Fruit fly (Drosophila melanogaster) whole organism, embryonic: Measurements from ENCODE around the gene Acp76A.

Source experiments
- CG10274 ChIP-seq: fragments of 200-800 bp; sonication (Bioruptor generic); optimal IDR thresholded peaks from 3 replicates; lab custom pipeline; 2017; ENCODE audit warnings: missing biosample characterization, mild to moderate bottlenecking, missing genetic modification characterization
- CG10321 ChIP-seq: fragments of 200-800 bp; sonication (Bioruptor generic); IDR thresholded peaks from 2 replicates; pipeline ENCODE4 v1.3.6; 2022; ENCODE audit warnings: missing biosample characterization, missing genetic modification characterization
- CG11085 ChIP-seq: fragments of 200-800 bp; sonication (Bioruptor generic); IDR thresholded peaks from 2 replicates; pipeline ENCODE4 v1.3.6; 2022; ENCODE audit warnings: missing biosample characterization, missing genetic modification characterization
- CG11696 ChIP-seq: fragments of 200-800 bp; sonication (Bioruptor generic); IDR thresholded peaks from 2 replicates; pipeline ENCODE4 v1.3.6; 2022; ENCODE audit warnings: missing biosample characterization, missing genetic modification characterization
- CG13424 ChIP-seq: fragments of 200-800 bp; sonication (Bioruptor generic); optimal IDR thresholded peaks from 2 replicates; lab custom pipeline; 2019; ENCODE audit warnings: missing biosample characterization, mild to moderate bottlenecking, missing genetic modification characterization, moderate library complexity
- CG14441 ChIP-seq: fragments of 200-800 bp; sonication (Bioruptor generic); IDR thresholded peaks from 2 replicates; pipeline ENCODE4 v1.3.6; 2022; ENCODE audit warnings: missing biosample characterization, missing genetic modification characterization
- CG15601 ChIP-seq: fragments of 200-800 bp; sonication (Bioruptor generic); optimal IDR thresholded peaks from 3 replicates; lab custom pipeline; 2019; ENCODE audit warnings: missing biosample characterization, mild to moderate bottlenecking, missing genetic modification characterization, moderate library complexity
- CG15696 ChIP-seq: fragments of 200-800 bp; sonication (Bioruptor generic); optimal IDR thresholded peaks from 2 replicates; lab custom pipeline; 2019; ENCODE audit warnings: missing biosample characterization, mild to moderate bottlenecking, missing genetic modification characterization, moderate library complexity
- CG16863 ChIP-seq: fragments of 200-800 bp; sonication (Bioruptor generic); optimal IDR thresholded peaks from 3 replicates; lab custom pipeline; 2016; ENCODE audit warnings: missing biosample characterization, missing genetic modification characterization
- CG17186 ChIP-seq: fragments of 200-800 bp; sonication (Bioruptor generic); optimal IDR thresholded peaks from 3 replicates; lab custom pipeline; 2017; ENCODE audit warnings: missing biosample characterization, missing genetic modification reagents, missing genetic modification characterization
- CG1792 ChIP-seq: fragments of 200-800 bp; sonication (Bioruptor generic); optimal IDR thresholded peaks from 2 replicates; lab custom pipeline; 2016; ENCODE audit warnings: missing biosample characterization, missing genetic modification characterization
- CG18011 ChIP-seq: fragments of 200-800 bp; sonication (Bioruptor generic); optimal IDR thresholded peaks from 2 replicates; lab custom pipeline; 2017; ENCODE audit warnings: missing biosample characterization, missing genetic modification characterization, mild to moderate bottlenecking, moderate library complexity, missing genotype
- CG18476 ChIP-seq: fragments of 200-800 bp; sonication (Bioruptor generic); optimal IDR thresholded peaks from 2 replicates; lab custom pipeline; 2016; ENCODE audit warnings: missing biosample characterization, mild to moderate bottlenecking, missing genetic modification characterization
- CG18599 ChIP-seq: fragments of 200-800 bp; sonication (Bioruptor generic); optimal IDR thresholded peaks from 3 replicates; lab custom pipeline; 2017; ENCODE audit warnings: missing biosample characterization, missing genetic modification characterization, mild to moderate bottlenecking, moderate library complexity, missing genetic modification reagents
- CG2678 ChIP-seq: fragments of 200-800 bp; sonication (Bioruptor generic); optimal IDR thresholded peaks from 3 replicates; lab custom pipeline; 2019; ENCODE audit warnings: missing biosample characterization, mild to moderate bottlenecking, missing genetic modification characterization, moderate library complexity
- CG30431 ChIP-seq: fragments of 200-800 bp; sonication (Bioruptor generic); optimal IDR thresholded peaks from 2 replicates; lab custom pipeline; 2017; ENCODE audit warnings: missing biosample characterization, missing genetic modification characterization
- CG3065 ChIP-seq: fragments of 200-800 bp; sonication (Bioruptor generic); optimal IDR thresholded peaks from 2 replicates; lab custom pipeline; 2016; ENCODE audit warnings: missing biosample characterization, missing genetic modification characterization
- CG32772 ChIP-seq: fragments of 200-800 bp; sonication (Bioruptor generic); IDR thresholded peaks from 2 replicates; pipeline ENCODE4 v1.3.6; 2022; ENCODE audit warnings: missing biosample characterization, missing genetic modification characterization
- CG3407 ChIP-seq: fragments of 200-800 bp; sonication (Bioruptor generic); optimal IDR thresholded peaks from 2 replicates; lab custom pipeline; 2018; ENCODE audit warnings: missing biosample characterization, mild to moderate bottlenecking, missing genetic modification characterization
- CG5245 ChIP-seq: fragments of 200-800 bp; sonication (Bioruptor generic); optimal IDR thresholded peaks from 3 replicates; lab custom pipeline; 2016; ENCODE audit warnings: missing biosample characterization, missing genetic modification characterization
- CG7963 ChIP-seq: fragments of 200-800 bp; sonication (Bioruptor generic); IDR thresholded peaks from 3 replicates; pipeline ENCODE4 v1.3.6; 2022; ENCODE audit warnings: missing biosample characterization, missing genetic modification characterization; ENCODE audit not compliant: partially characterized antibody
- CG8281 ChIP-seq: fragments of 200-800 bp; sonication (Bioruptor generic); optimal IDR thresholded peaks from 2 replicates; lab custom pipeline; 2018; ENCODE audit warnings: missing biosample characterization, mild to moderate bottlenecking, missing genetic modification characterization, moderate library complexity
- CG9215 ChIP-seq: fragments of 200-800 bp; sonication (Bioruptor generic); IDR thresholded peaks from 2 replicates; pipeline ENCODE4 v1.3.6; 2022; ENCODE audit warnings: missing biosample characterization, missing genetic modification characterization
- CG9437 ChIP-seq: fragments of 200-800 bp; sonication (Bioruptor generic); optimal IDR thresholded peaks from 2 replicates; lab custom pipeline; 2018; ENCODE audit warnings: missing biosample characterization, mild to moderate bottlenecking, missing genetic modification characterization
- Dll ChIP-seq: fragments of 200-800 bp; sonication (Bioruptor generic); IDR thresholded peaks from 4 replicates; pipeline ENCODE4 v1.3.6; 2022; ENCODE audit warnings: missing biosample characterization, missing genetic modification characterization; ENCODE audit not compliant: partially characterized antibody
- Ets97D ChIP-seq: fragments of 200-800 bp; sonication (Bioruptor generic); optimal IDR thresholded peaks from 3 replicates; lab custom pipeline; 2016; ENCODE audit warnings: missing biosample characterization, missing genetic modification characterization
- HLH3B ChIP-seq: fragments of 200-800 bp; sonication (Bioruptor generic); IDR thresholded peaks from 2 replicates; pipeline ENCODE4 v1.3.6; 2022; ENCODE audit warnings: missing biosample characterization, missing genetic modification characterization
- Hmr ChIP-seq: fragments of 200-800 bp; sonication (Bioruptor generic); optimal IDR thresholded peaks from 3 replicates; lab custom pipeline; 2017; ENCODE audit warnings: mild to moderate bottlenecking, missing biosample characterization, missing genetic modification reagents, missing genetic modification characterization
- Oli ChIP-seq: fragments of 200-800 bp; sonication (Bioruptor generic); optimal IDR thresholded peaks from 2 replicates; lab custom pipeline; 2018; ENCODE audit warnings: missing biosample characterization, mild to moderate bottlenecking, missing genetic modification characterization, moderate library complexity
- Optix ChIP-seq: fragments of 200-800 bp; sonication (Bioruptor generic); IDR thresholded peaks from 3 replicates; pipeline ENCODE4 v1.3.6; 2022; ENCODE audit warnings: missing biosample characterization, missing genetic modification characterization
- Rx ChIP-seq: fragments of 200-800 bp; sonication (Bioruptor generic); IDR thresholded peaks from 2 replicates; pipeline ENCODE4 v1.3.6; 2022; ENCODE audit warnings: missing biosample characterization, missing genetic modification characterization
- Sry-β ChIP-seq: fragments of 200-800 bp; sonication (Bioruptor generic); optimal IDR thresholded peaks from 2 replicates; lab custom pipeline; 2018; ENCODE audit warnings: missing biosample characterization, mild to moderate bottlenecking, missing genetic modification characterization, moderate library complexity
- Stat92E ChIP-seq, 3 experiments: fragments of >200 bp in 2 of 3; fragments of 200-800 bp in 1 of 3; sonication (Bioruptor generic) in 1 of 3; optimal IDR thresholded peaks; 2 replicates each; lab custom pipeline; 2017 to 2019; ENCODE audit warnings: missing biosample characterization in 3 of 3, missing genetic modification characterization in 3 of 3, mild to moderate bottlenecking in 1 of 3, moderate library complexity in 1 of 3
- TFAM ChIP-seq: fragments of 200-800 bp; sonication (Bioruptor generic); optimal IDR thresholded peaks from 2 replicates; lab custom pipeline; 2017; ENCODE audit warnings: missing biosample characterization, missing genetic modification characterization, inconsistent platforms
- az2 ChIP-seq: fragments of 200-800 bp; sonication (Bioruptor generic); optimal IDR thresholded peaks from 3 replicates; lab custom pipeline; 2016; ENCODE audit warnings: missing biosample characterization, missing genetic modification characterization
- bowl ChIP-seq: fragments of 200-800 bp; sonication (Bioruptor generic); IDR thresholded peaks from 2 replicates; pipeline ENCODE4 v1.3.6; 2022; ENCODE audit warnings: missing biosample characterization, missing genetic modification characterization
- cato ChIP-seq: fragments of 200-800 bp; sonication (Bioruptor generic); optimal IDR thresholded peaks from 2 replicates; lab custom pipeline; 2016; ENCODE audit warnings: missing biosample characterization, missing genetic modification characterization, borderline replicate concordance
- danr ChIP-seq: fragments of 200-800 bp; sonication (Bioruptor generic); IDR thresholded peaks from 2 replicates; pipeline ENCODE4 v1.3.6; 2022; ENCODE audit warnings: missing biosample characterization, missing genetic modification characterization
- ewg ChIP-seq: fragments of 200-800 bp; sonication (Bioruptor generic); optimal IDR thresholded peaks from 3 replicates; lab custom pipeline; 2017; ENCODE audit warnings: mild to moderate bottlenecking, missing biosample characterization, missing genetic modification reagents, missing genetic modification characterization
- hbn ChIP-seq: fragments of 200-800 bp; sonication (Bioruptor generic); IDR thresholded peaks from 2 replicates; pipeline ENCODE4 v1.3.6; 2022; ENCODE audit warnings: missing biosample characterization, missing genetic modification characterization; ENCODE audit not compliant: partially characterized antibody
- ind ChIP-seq: fragments of 200-800 bp; sonication (Bioruptor generic); optimal IDR thresholded peaks from 3 replicates; lab custom pipeline; 2016; ENCODE audit warnings: missing biosample characterization, missing genetic modification characterization
- mld ChIP-seq: fragments of 200-800 bp; sonication (Bioruptor generic); IDR thresholded peaks from 3 replicates; pipeline ENCODE4 v1.3.6; 2022; ENCODE audit warnings: missing biosample characterization, missing genetic modification characterization; ENCODE audit not compliant: partially characterized antibody
- onecut ChIP-seq: fragments of 200-800 bp; sonication (Bioruptor generic); IDR thresholded peaks from 2 replicates; pipeline ENCODE4 v1.3.6; 2022; ENCODE audit warnings: missing biosample characterization, missing genetic modification characterization
- org-1 ChIP-seq: fragments of 200-800 bp; sonication (Bioruptor generic); optimal IDR thresholded peaks from 2 replicates; lab custom pipeline; 2017; ENCODE audit warnings: missing biosample characterization, missing genetic modification characterization
- otp ChIP-seq: fragments of 200-800 bp; sonication (Bioruptor generic); IDR thresholded peaks from 3 replicates; pipeline ENCODE4, ENCODE4 v1.3.6; 2022; ENCODE audit warnings: missing biosample characterization, missing genetic modification characterization
- pan ChIP-seq, 4 experiments: fragments of >200 bp in 3 of 4; fragments of 200-800 bp in 1 of 4; sonication (Bioruptor generic) in 1 of 4; optimal IDR thresholded peaks in 3 of 4; IDR thresholded peaks in 1 of 4; 2 replicates each; pipeline versions ENCODE4 v1.3.6 to Lab custom; 2017 to 2022; ENCODE audit warnings: missing biosample characterization in 2 of 4, missing genetic modification characterization in 2 of 4, mixed read lengths in 1 of 4
- phol ChIP-seq: fragments of 200-800 bp; sonication (Bioruptor generic); optimal IDR thresholded peaks from 3 replicates; lab custom pipeline; 2018; ENCODE audit warnings: missing biosample characterization, mild to moderate bottlenecking, missing genetic modification characterization, moderate library complexity
- row ChIP-seq: fragments of 200-800 bp; sonication (Bioruptor generic); IDR thresholded peaks from 3 replicates; pipeline ENCODE4 v1.3.6; 2022; ENCODE audit warnings: missing biosample characterization, missing genetic modification characterization
- sc ChIP-seq, 3 experiments: fragments of >200 bp in 2 of 3; fragments of 200-800 bp in 1 of 3; sonication (Bioruptor generic) in 1 of 3; optimal IDR thresholded peaks; 2 replicates in 2 of 3; 3 replicates in 1 of 3; lab custom pipeline; 2017; ENCODE audit warnings: mild to moderate bottlenecking in 1 of 3, missing biosample characterization in 1 of 3, missing genetic modification characterization in 1 of 3, missing genetic modification reagents in 1 of 3
- trem ChIP-seq: fragments of 200-800 bp; optimal IDR thresholded peaks from 3 replicates; lab custom pipeline; 2019; ENCODE audit warnings: missing biosample characterization, mild to moderate bottlenecking, missing genetic modification characterization, moderate library complexity

Gene Acp76A

dm6 chr3L:19072177-19072603 is 20.4 kb upstream of the Acp76A start (continued):
- TF ChIP-seq sc (optimal IDR thresholded peaks at IDR 0.05; lab: Kevin White, UChicago) = no peak
- TF ChIP-seq sc (GFP tag; optimal IDR thresholded peaks at IDR 0.05; lab: Kevin White, UChicago) = no peak
- TF ChIP-seq Stat92E (GFP tag; optimal IDR thresholded peaks at IDR 0.05; lab: Kevin White, UChicago) = no peak
- TF ChIP-seq CG10321 = no peak
- TF ChIP-seq CG32772 (GFP tag; lab: Robert Waterston, UW) = no peak
- TF ChIP-seq CG15601 (tag; lab: Kevin White, UChicago) = no peak
- TF ChIP-seq CG18599 (GFP tag; lab: Kevin White, UChicago) = peak; percentile 53
- no peak for TF ChIP-seq CG9437
- no peak for TF ChIP-seq CG9215 (GFP tag; lab: Robert Waterston, UW)
- no peak for TF ChIP-seq ind (GFP tag; lab: Kevin White, UChicago)
- TF ChIP-seq HLH3B (GFP tag; lab: Robert Waterston, UW) = no peak
- no peak for TF ChIP-seq bowl (GFP tag; lab: Robert Waterston, UW)
- no peak for TF ChIP-seq ewg (GFP tag; lab: Kevin White, UChicago)
- no peak for TF ChIP-seq Sry-β (GFP tag; lab: Kevin White, UChicago)
- TF ChIP-seq TFAM (GFP tag; lab: Kevin White, UChicago) = no peak
- TF ChIP-seq onecut = no peak
- TF ChIP-seq danr = no peak
- TF ChIP-seq CG5245 (GFP tag; lab: Kevin White, UChicago) = no peak
- no peak for TF ChIP-seq pan (optimal IDR thresholded peaks at IDR 0.05; lab: Kevin White, UChicago)
- TF ChIP-seq pan (GFP tag; optimal IDR thresholded peaks at IDR 0.05 in 1 of 2, IDR thresholded peaks at IDR 0.05 in 1 of 2) = no peak
- no peak for TF ChIP-seq CG11696 (GFP tag; lab: Robert Waterston, UW)
- no peak for TF ChIP-seq hbn (GFP tag; lab: Robert Waterston, UW)
- peak; percentile 40 for TF ChIP-seq CG2678 (tag; lab: Kevin White, UChicago)
- TF ChIP-seq cato (GFP tag; lab: Kevin White, UChicago) = no peak
- no peak for TF ChIP-seq org-1
- no peak for TF ChIP-seq CG13424 (tag; lab: Kevin White, UChicago)
- TF ChIP-seq CG1792 (GFP tag; lab: Kevin White, UChicago) = no peak
- no peak for TF ChIP-seq Ets97D (GFP tag; lab: Kevin White, UChicago)
- no peak for TF ChIP-seq row (GFP tag; lab: Robert Waterston, UW)
- TF ChIP-seq CG18011 (GFP tag; lab: Kevin White, UChicago) = no peak
- TF ChIP-seq CG8281 (tag; lab: Kevin White, UChicago) = no peak
- no peak for TF ChIP-seq Oli (tag; lab: Kevin White, UChicago)
- no peak for TF ChIP-seq CG18476
- TF ChIP-seq Dll (GFP tag; lab: Robert Waterston, UW) = no peak
- TF ChIP-seq CG3065 (GFP tag; lab: Kevin White, UChicago) = no peak
- no peak for TF ChIP-seq CG15696 (tag; lab: Kevin White, UChicago)
- TF ChIP-seq CG7963 (GFP tag; lab: Robert Waterston, UW) = no peak
- TF ChIP-seq Rx = no peak
- TF ChIP-seq CG11085 (GFP tag; lab: Robert Waterston, UW) = no peak
- no peak for TF ChIP-seq otp (GFP tag; lab: Robert Waterston, UW)
- no peak for TF ChIP-seq mld (GFP tag; lab: Robert Waterston, UW)
- TF ChIP-seq CG30431 (GFP tag; lab: Kevin White, UChicago) = no peak
- no peak for TF ChIP-seq CG10274 (GFP tag; lab: Kevin White, UChicago)
- no peak for TF ChIP-seq Optix (GFP tag; lab: Robert Waterston, UW)
- TF ChIP-seq az2 = no peak
- no peak for TF ChIP-seq trem (tag; lab: Kevin White, UChicago)
- no peak for TF ChIP-seq CG14441 (GFP tag; lab: Robert Waterston, UW)
- no peak for TF ChIP-seq CG16863
- no peak for TF ChIP-seq CG17186 (GFP tag; lab: Kevin White, UChicago)
- TF ChIP-seq phol (tag; lab: Kevin White, UChicago) = no peak
- no peak for TF ChIP-seq CG3407 (GFP tag; lab: Kevin White, UChicago)
- TF ChIP-seq Hmr (GFP tag; lab: Kevin White, UChicago) = peak; percentile 69
